Worm (Caenorhabditis elegans) whole organism, L3 larva: Measurements from ENCODE around the gene nlp-81.

ENCODE experiments used
- ama-1 ChIP-seq: fragments of 150-350 bp; optimal IDR thresholded peaks from 2 replicates; lab custom pipeline; 2018
- pha-4 ChIP-seq: fragments of 150-350 bp; optimal IDR thresholded peaks from 2 replicates; lab custom pipeline; 2014; ENCODE audit warnings: missing biosample characterization, missing genetic modification reagents, missing genetic modification characterization
- sea-2 ChIP-seq: fragments of 150-350 bp; sonication (generic microtip); optimal IDR thresholded peaks from 4 replicates; lab custom pipeline; 2014; ENCODE audit warnings: missing biosample characterization, missing genetic modification reagents, missing genetic modification characterization

DNA sequence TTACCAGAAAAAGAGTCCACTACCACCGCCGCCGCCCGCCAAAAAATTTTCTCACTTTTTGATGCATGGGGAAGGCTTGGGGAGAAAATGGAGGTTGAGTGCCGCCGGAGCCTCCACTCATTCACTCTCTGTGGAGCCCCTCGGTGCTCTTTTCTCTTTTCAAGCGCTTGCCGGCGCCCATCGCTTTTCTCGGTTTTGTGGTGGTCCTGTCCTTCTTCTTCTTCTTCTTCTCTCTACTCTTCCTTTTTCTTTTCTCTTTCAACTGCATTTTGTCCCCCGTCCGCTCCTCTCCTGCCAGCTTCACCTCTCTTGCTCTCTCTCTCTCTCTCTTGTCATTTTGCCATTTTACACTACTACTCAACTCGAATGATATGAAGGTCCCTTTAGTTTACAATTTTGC lies 12.4 kb downstream of the nlp-81 start:
- TF ChIP-seq sea-2 (GFP tag; lab: Kevin White, UChicago) (no peak), pha-4 (tag; lab: Kevin White, UChicago) (no peak), ama-1 (lab: Kevin White, UChicago) (no peak)
